Worm (Caenorhabditis elegans): ENCODE data around the gene srw-79.

srw-79 gene

DNA sequence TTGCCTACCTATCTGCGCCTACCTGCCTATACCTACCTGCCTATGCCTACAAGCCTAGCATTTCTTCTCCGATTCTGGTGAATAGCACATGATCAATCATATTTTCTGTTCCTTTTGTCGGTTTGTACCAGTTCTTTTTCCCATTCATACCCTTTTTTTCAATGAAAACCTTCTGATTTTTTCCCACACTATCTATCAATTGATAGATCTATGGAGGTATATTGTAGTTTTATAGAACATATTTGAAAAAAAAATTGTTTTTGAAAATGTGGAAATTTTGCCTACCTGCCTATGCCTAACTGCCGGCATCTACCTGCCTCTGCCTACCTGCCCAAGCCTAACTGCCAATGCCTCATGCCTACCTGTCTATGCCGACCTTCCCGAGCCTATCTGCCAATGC is 17.1 kb downstream of the srw-79 start:
- TF ChIP-seq mdl-1 (tag; optimal IDR thresholded peaks at IDR 0.05) = no peak

- TF ChIP-seq nhr-23 (tag; optimal IDR thresholded peaks at IDR 0.05) (no peak), hmg-11 (tag; optimal IDR thresholded peaks at IDR 0.05) (no peak), pha-4 (tag; optimal IDR thresholded peaks at IDR 0.05) (no peak), aly-2 (tag; optimal IDR thresholded peaks at IDR 0.05) (no peak), zag-1 (tag; optimal IDR thresholded peaks at IDR 0.05) (no peak), jun-1 (tag; optimal IDR thresholded peaks at IDR 0.05) (no peak)
Measured at ce11 chrII:2965215-2965998, 18.9 kb downstream of the srw-79 start.

- no peak for TF ChIP-seq fkh-2 (tag; optimal IDR thresholded peaks at IDR 0.05)
- no peak for TF ChIP-seq nhr-76 (tag; optimal IDR thresholded peaks at IDR 0.05)
- TF ChIP-seq mdl-1 (tag; optimal IDR thresholded peaks at IDR 0.05) = no peak
- TF ChIP-seq R02D3.7 (tag; optimal IDR thresholded peaks at IDR 0.05) = no peak
- TF ChIP-seq ama-1 (optimal IDR thresholded peaks at IDR 0.05) = no peak
- no peak for TF ChIP-seq ztf-4 (tag; optimal IDR thresholded peaks at IDR 0.05)
- no peak for TF ChIP-seq lin-39 (tag; optimal IDR thresholded peaks at IDR 0.05)
- TF ChIP-seq lin-15B (tag; optimal IDR thresholded peaks at IDR 0.05) = no peak
- no peak for TF ChIP-seq nhr-12 (tag; optimal IDR thresholded peaks at IDR 0.05)
- TF ChIP-seq pha-4 (tag; optimal IDR thresholded peaks at IDR 0.05) = no peak
- TF ChIP-seq ceh-82 (tag; optimal IDR thresholded peaks at IDR 0.05) = no peak
Measured at ce11 chrII:2966350-2966749, 19.8 kb downstream of the srw-79 start.

ce11 chrII:2967064-2967463 is 20.5 kb downstream of the srw-79 start:
- TF ChIP-seq mdl-1 (tag; optimal IDR thresholded peaks at IDR 0.05) (no peak), nfya-1 (tag; optimal IDR thresholded peaks at IDR 0.05; ENCODE audit: insufficient read depth) (peak; percentile 10), nhr-76 (tag; optimal IDR thresholded peaks at IDR 0.05) (no peak), ztf-4 (tag; optimal IDR thresholded peaks at IDR 0.05) (no peak), nhr-11 (tag; optimal IDR thresholded peaks at IDR 0.05) (no peak), daf-12 (tag; optimal IDR thresholded peaks at IDR 0.05) (no peak), pha-4 (tag; optimal IDR thresholded peaks at IDR 0.05) (peak; percentile 95), nhr-237 (tag; optimal IDR thresholded peaks at IDR 0.05) (no peak)

DNA sequence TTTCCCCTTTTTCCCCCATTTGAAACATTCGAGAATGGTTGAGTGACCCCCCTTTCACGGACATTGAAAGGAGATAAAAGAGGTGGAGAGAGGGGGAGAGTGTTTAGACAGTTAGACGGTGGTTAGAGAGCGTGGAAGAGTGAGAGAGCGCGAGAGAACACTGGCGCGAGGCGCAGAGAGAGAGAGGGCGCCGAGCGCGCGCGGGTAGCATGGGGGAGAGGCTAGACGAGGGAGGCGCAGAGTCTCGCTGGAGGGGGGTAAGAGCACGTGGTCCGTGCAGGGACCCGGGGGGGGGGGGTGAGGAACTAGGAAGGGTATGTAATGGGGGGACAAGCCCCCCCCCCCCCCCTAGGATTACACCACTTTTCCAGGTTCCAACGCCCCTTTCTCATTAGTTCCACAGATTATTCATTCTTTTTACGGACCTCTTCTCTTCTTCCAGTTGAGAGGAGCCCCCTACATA is 27.4 kb downstream of the srw-79 start:
- TF ChIP-seq R02D3.7 (tag; optimal IDR thresholded peaks at IDR 0.05) (peak; percentile 78), elt-3 (tag; optimal IDR thresholded peaks at IDR 0.05) (peak in 2 of 3 experiments; percentile 1 to 37), eor-1 (tag; optimal IDR thresholded peaks at IDR 0.05) (peak in 1 of 2 experiments; percentile 83), tbx-2 (tag; optimal IDR thresholded peaks at IDR 0.05) (peak; percentile 82), ama-1 (optimal IDR thresholded peaks at IDR 0.05) (peak; percentile 82), egl-5 (tag; optimal IDR thresholded peaks at IDR 0.05) (peak; percentile 74), fkh-10 (GFP tag; optimal IDR thresholded peaks at IDR 0.05) (peak; percentile 69), lsy-12 (tag; optimal IDR thresholded peaks at IDR 0.05) (peak; percentile 95), aly-2 (tag; optimal IDR thresholded peaks at IDR 0.05) (no peak), egl-27 (tag; optimal IDR thresholded peaks at IDR 0.05) (peak; percentile 87), hmg-11 (tag; optimal IDR thresholded peaks at IDR 0.05) (peak; percentile 81), fkh-2 (tag; optimal IDR thresholded peaks at IDR 0.05) (no peak), mml-1 (tag; optimal IDR thresholded peaks at IDR 0.05) (no peak), nhr-28 (tag; optimal IDR thresholded peaks at IDR 0.05) (no peak), mdl-1 (tag; optimal IDR thresholded peaks at IDR 0.05) (peak; percentile 98), lin-15B (tag; optimal IDR thresholded peaks at IDR 0.05) (peak; percentile 63), zag-1 (tag; optimal IDR thresholded peaks at IDR 0.05) (peak; percentile 80), nhr-43 (tag; optimal IDR thresholded peaks at IDR 0.05; ENCODE audit: poor library complexity, severe bottlenecking) (peak; percentile 93), daf-12 (tag; optimal IDR thresholded peaks at IDR 0.05) (peak; percentile 60), nhr-76 (tag; optimal IDR thresholded peaks at IDR 0.05) (no peak), elt-2 (tag; optimal IDR thresholded peaks at IDR 0.05) (peak; percentile 87), lin-39 (tag; optimal IDR thresholded peaks at IDR 0.05) (peak; percentile 99), ztf-11 (tag; optimal IDR thresholded peaks at IDR 0.05) (no peak), ceh-82 (tag; optimal IDR thresholded peaks at IDR 0.05) (peak; percentile 87), skn-1 (tag; optimal IDR thresholded peaks at IDR 0.05) (peak; percentile 59), fos-1 (tag; optimal IDR thresholded peaks at IDR 0.05) (peak; percentile 70), nhr-11 (tag; optimal IDR thresholded peaks at IDR 0.05) (peak; percentile 81), nfya-1 (tag; optimal IDR thresholded peaks at IDR 0.05; ENCODE audit: insufficient read depth) (peak; percentile 95), ceh-16 (tag; optimal IDR thresholded peaks at IDR 0.05) (no peak), nhr-23 (tag; optimal IDR thresholded peaks at IDR 0.05) (peak; percentile 97), sea-2 (GFP tag; optimal IDR thresholded peaks at IDR 0.05) (peak; percentile 7), nhr-77 (tag; optimal IDR thresholded peaks at IDR 0.05) (no peak), pqm-1 (tag; optimal IDR thresholded peaks at IDR 0.05) (peak; percentile 84), ceh-28 (tag; optimal IDR thresholded peaks at IDR 0.05) (peak; percentile 90), ztf-4 (tag; optimal IDR thresholded peaks at IDR 0.05) (no peak), ZK546.5 (tag; optimal IDR thresholded peaks at IDR 0.05) (no peak), unc-62 (GFP tag; optimal IDR thresholded peaks at IDR 0.05) (peak; percentile 78)

Measured in whole organism, L3 larva.